Worm (Caenorhabditis elegans) whole organism, L4 larva: ENCODE data around the gene F38B6.8.

Source experiments
- D1046.2 ChIP-seq: fragments of 200-800 bp; sonication (Bioruptor generic); IDR thresholded peaks from 2 replicates; pipeline ENCODE4 v1.3.6; 2022; ENCODE audit warnings: missing genetic modification characterization, missing compliant biosample characterization
- F10B5.3 ChIP-seq: sonication (generic microtip); optimal IDR thresholded peaks from 2 replicates; lab custom pipeline; 2016; ENCODE audit warnings: mild to moderate bottlenecking, missing genetic modification characterization, missing compliant biosample characterization
- F49E8.2 ChIP-seq: sonication (generic microtip); optimal IDR thresholded peaks from 2 replicates; lab custom pipeline; 2016; ENCODE audit warnings: missing compliant biosample characterization, mild to moderate bottlenecking, missing genetic modification characterization, borderline replicate concordance
- T26A8.4 ChIP-seq: fragments of 200-800 bp; sonication (Bioruptor generic); IDR thresholded peaks from 2 replicates; pipeline ENCODE4 v1.3.6; 2022; ENCODE audit warnings: missing genetic modification characterization, missing compliant biosample characterization
- Y48G9A.11 ChIP-seq: fragments of 200-800 bp; sonication (Bioruptor generic); IDR thresholded peaks from 2 replicates; pipeline ENCODE4 v1.3.6; 2022; ENCODE audit warnings: missing genetic modification reagents, missing genetic modification characterization, missing compliant biosample characterization
- Y5F2A.4 ChIP-seq: fragments of 200-800 bp; sonication (Bioruptor generic); optimal IDR thresholded peaks from 2 replicates; lab custom pipeline; 2018; ENCODE audit warnings: mild to moderate bottlenecking, missing genetic modification characterization, missing compliant biosample characterization
- ZK546.5 ChIP-seq, 2 experiments: sonication (generic microtip); optimal IDR thresholded peaks; 2 replicates each; lab custom pipeline; 2017; ENCODE audit warnings: missing biosample characterization in 2 of 2, missing genetic modification characterization in 2 of 2
- aha-1 ChIP-seq: fragments of 150-350 bp; peaks from one replicate; lab custom pipeline; 2014; ENCODE audit warnings: missing biosample characterization, missing genetic modification characterization
- aly-2 ChIP-seq: sonication (generic microtip); optimal IDR thresholded peaks from 2 replicates; lab custom pipeline; 2018; ENCODE audit warnings: missing biosample characterization, missing genetic modification characterization
- arid-1 ChIP-seq: fragments of 200-800 bp; sonication (Bioruptor generic); conservative IDR thresholded peaks from 2 replicates; pipeline ENCODE4 v1.3.6; 2022; ENCODE audit warnings: missing genetic modification reagents, missing genetic modification characterization, missing compliant biosample characterization
- ceh-44 ChIP-seq: fragments of 200-800 bp; sonication (Bioruptor generic); IDR thresholded peaks from 2 replicates; pipeline ENCODE4 v1.3.6; 2022; ENCODE audit warnings: missing genetic modification reagents, missing genetic modification characterization, missing compliant biosample characterization
- cey-2 ChIP-seq: sonication (generic microtip); optimal IDR thresholded peaks from 3 replicates; lab custom pipeline; 2017; ENCODE audit warnings: missing genetic modification characterization, mild to moderate bottlenecking, missing compliant biosample characterization, antibody characterized with exemption, borderline replicate concordance; ENCODE audit not compliant: insufficient read depth
- ctbp-1 ChIP-seq: fragments of 200-800 bp; sonication (Bioruptor generic); IDR thresholded peaks from 2 replicates; pipeline ENCODE4 v1.3.6; 2022; ENCODE audit warnings: missing genetic modification reagents, missing genetic modification characterization, missing compliant biosample characterization
- daf-12 ChIP-seq: fragments of 150-350 bp; optimal IDR thresholded peaks from 2 replicates; lab custom pipeline; 2014; ENCODE audit warnings: missing biosample characterization, missing genetic modification reagents, missing genetic modification characterization
- daf-16 ChIP-seq, 3 experiments: sonication (generic microtip); optimal IDR thresholded peaks; 2 replicates each; lab custom pipeline; 2016 to 2017; ENCODE audit warnings: missing genetic modification characterization in 3 of 3, missing genetic modification reagents in 3 of 3, mild to moderate bottlenecking in 2 of 3, missing compliant biosample characterization in 2 of 3, missing biosample characterization in 1 of 3, moderate library complexity in 1 of 3
- dmd-6 ChIP-seq: fragments of 200-800 bp; sonication (Bioruptor generic); IDR thresholded peaks from 2 replicates; pipeline ENCODE4 v1.3.6; 2022; ENCODE audit warnings: missing genetic modification reagents, missing genetic modification characterization, missing compliant biosample characterization
- dmd-8 ChIP-seq: fragments of 200-800 bp; sonication (Bioruptor generic); IDR thresholded peaks from 2 replicates; pipeline ENCODE4 v1.3.6; 2022; ENCODE audit warnings: missing genetic modification characterization, missing compliant biosample characterization
- dmd-9 ChIP-seq: fragments of 200-800 bp; sonication (Bioruptor generic); IDR thresholded peaks from 2 replicates; pipeline ENCODE4 v1.3.6; 2022; ENCODE audit warnings: missing genetic modification reagents, missing genetic modification characterization, missing compliant biosample characterization
- duxl-1 ChIP-seq: sonication (generic microtip); optimal IDR thresholded peaks from 2 replicates; lab custom pipeline; 2016; ENCODE audit warnings: mild to moderate bottlenecking, missing genetic modification characterization, moderate library complexity, missing compliant biosample characterization; ENCODE audit not compliant: poor library complexity
- dve-1 ChIP-seq: sonication (generic microtip); optimal IDR thresholded peaks from 2 replicates; lab custom pipeline; 2017; ENCODE audit warnings: antibody characterized with exemption, mild to moderate bottlenecking, missing genetic modification characterization, missing compliant biosample characterization; ENCODE audit not compliant: insufficient read depth
- hlh-11 ChIP-seq: fragments of 200-800 bp; sonication (Bioruptor generic); optimal IDR thresholded peaks from 2 replicates; lab custom pipeline; 2018; ENCODE audit warnings: mild to moderate bottlenecking, missing genetic modification characterization, missing compliant biosample characterization
- hlh-30 ChIP-seq: sonication (generic microtip); optimal IDR thresholded peaks from 2 replicates; lab custom pipeline; 2017; ENCODE audit warnings: antibody characterized with exemption, mild to moderate bottlenecking, missing genetic modification characterization, missing compliant biosample characterization; ENCODE audit not compliant: insufficient read depth
- jun-1 ChIP-seq: fragments of 150-350 bp; optimal IDR thresholded peaks from 2 replicates; lab custom pipeline; 2014; ENCODE audit warnings: missing biosample characterization, missing genetic modification reagents, missing genetic modification characterization
- lim-7 ChIP-seq: fragments of 200-800 bp; sonication (Bioruptor generic); IDR thresholded peaks from 2 replicates; pipeline ENCODE4 v1.3.6; 2022; ENCODE audit warnings: missing genetic modification characterization, missing compliant biosample characterization
- lin-29 ChIP-seq: fragments of 200-800 bp; sonication (Bioruptor generic); IDR thresholded peaks from 2 replicates; pipeline ENCODE4 v1.3.6; 2022; ENCODE audit warnings: missing genetic modification reagents, missing genetic modification characterization, missing compliant biosample characterization
- mdl-1 ChIP-seq, 2 experiments: fragments of 150-350 bp in 1 of 2; sonication (generic microtip) in 1 of 2; optimal IDR thresholded peaks; 2 replicates each; lab custom pipeline; 2014 to 2017; ENCODE audit warnings: missing biosample characterization in 2 of 2, missing genetic modification characterization in 2 of 2
- mep-1 ChIP-seq: fragments of 150-350 bp; sonication (generic microtip); optimal IDR thresholded peaks from 3 replicates; lab custom pipeline; 2014; ENCODE audit warnings: missing biosample characterization, missing genetic modification characterization
- mxl-3 ChIP-seq: fragments of 200-800 bp; sonication (Bioruptor generic); optimal IDR thresholded peaks from 2 replicates; lab custom pipeline; 2018; ENCODE audit warnings: mild to moderate bottlenecking, missing genetic modification characterization, missing compliant biosample characterization
- nhr-11 ChIP-seq: fragments of 150-350 bp; optimal IDR thresholded peaks from 2 replicates; lab custom pipeline; 2014; ENCODE audit warnings: missing biosample characterization, missing genetic modification characterization
- nhr-111 ChIP-seq: fragments of 200-800 bp; sonication (Bioruptor generic); optimal IDR thresholded peaks from 2 replicates; lab custom pipeline; 2018; ENCODE audit warnings: mild to moderate bottlenecking, missing genetic modification characterization, missing compliant biosample characterization
- nhr-28 ChIP-seq: fragments of 150-350 bp; optimal IDR thresholded peaks from 2 replicates; lab custom pipeline; 2014; ENCODE audit warnings: missing biosample characterization, missing genetic modification characterization
- nhr-42 ChIP-seq: fragments of 200-800 bp; sonication (Bioruptor generic); IDR thresholded peaks from 2 replicates; pipeline ENCODE4 v1.3.6; 2022; ENCODE audit warnings: missing genetic modification characterization, missing compliant biosample characterization
- pha-4 ChIP-seq, 2 experiments: fragments of 150-350 bp in 1 of 2; fragments of 200-800 bp in 1 of 2; sonication (Bioruptor generic) in 1 of 2; IDR thresholded peaks in 1 of 2; optimal IDR thresholded peaks in 1 of 2; 2 replicates each; pipeline versions ENCODE4 v1.3.6 to Lab custom; 2014 to 2022; ENCODE audit warnings: missing genetic modification characterization in 2 of 2, missing genetic modification reagents in 2 of 2, missing biosample characterization in 1 of 2, missing compliant biosample characterization in 1 of 2
- php-3 ChIP-seq: fragments of 200-800 bp; sonication (Bioruptor generic); IDR thresholded peaks from 2 replicates; pipeline ENCODE4 v1.3.6; 2022; ENCODE audit warnings: missing genetic modification reagents, missing genetic modification characterization, missing compliant biosample characterization
- pqm-1 ChIP-seq: sonication (generic microtip); optimal IDR thresholded peaks from 2 replicates; lab custom pipeline; 2017; ENCODE audit warnings: missing biosample characterization, missing genetic modification characterization
- saeg-2 ChIP-seq: fragments of 200-800 bp; sonication (Bioruptor generic); IDR thresholded peaks from 2 replicates; pipeline ENCODE4 v1.3.6; 2022; ENCODE audit warnings: missing genetic modification reagents, missing genetic modification characterization, missing compliant biosample characterization
- sdz-12 ChIP-seq: fragments of 200-800 bp; sonication (Bioruptor generic); optimal IDR thresholded peaks from 2 replicates; lab custom pipeline; 2018; ENCODE audit warnings: mild to moderate bottlenecking, missing genetic modification characterization, missing compliant biosample characterization
- skn-1 ChIP-seq: fragments of 150-350 bp; optimal IDR thresholded peaks from 2 replicates; lab custom pipeline; 2014; ENCODE audit warnings: missing biosample characterization, missing genetic modification characterization
- spr-3 ChIP-seq: fragments of 200-800 bp; sonication (Bioruptor generic); optimal IDR thresholded peaks from 2 replicates; lab custom pipeline; 2018; ENCODE audit warnings: mild to moderate bottlenecking, missing genetic modification characterization, missing compliant biosample characterization
- tag-97 ChIP-seq: fragments of 200-800 bp; sonication (Bioruptor generic); IDR thresholded peaks from 2 replicates; pipeline ENCODE4 v1.3.6; 2022; ENCODE audit warnings: missing genetic modification characterization, missing compliant biosample characterization
- tra-1 ChIP-seq: fragments of 200-800 bp; sonication (Bioruptor generic); IDR thresholded peaks from 2 replicates; pipeline ENCODE4 v1.3.6; 2022; ENCODE audit warnings: missing genetic modification reagents, missing genetic modification characterization, missing compliant biosample characterization
- unc-130 ChIP-seq: sonication (generic microtip); optimal IDR thresholded peaks from 2 replicates; lab custom pipeline; 2016; ENCODE audit warnings: missing genetic modification reagents, missing genetic modification characterization, missing compliant biosample characterization
- unc-62 ChIP-seq, 3 experiments: fragments of 150-350 bp in 1 of 3; sonication (generic microtip); optimal IDR thresholded peaks in 2 of 3; peaks in 1 of 3; 1 replicate in 1 of 3; 2 replicates in 2 of 3; lab custom pipeline; 2014 to 2017; ENCODE audit warnings: missing biosample characterization in 3 of 3, missing genetic modification characterization in 3 of 3, missing genetic modification reagents in 3 of 3, missing genotype in 1 of 3
- zfp-2 ChIP-seq: sonication (generic microtip); optimal IDR thresholded peaks from 2 replicates; lab custom pipeline; 2016; ENCODE audit warnings: mild to moderate bottlenecking, missing genetic modification characterization, missing compliant biosample characterization
- zip-11 ChIP-seq: fragments of 200-800 bp; sonication (Bioruptor generic); IDR thresholded peaks from 2 replicates; pipeline ENCODE4 v1.3.6; 2022; ENCODE audit warnings: missing genetic modification characterization, missing compliant biosample characterization
- ztf-7 ChIP-seq: fragments of 150-350 bp; optimal IDR thresholded peaks from 2 replicates; lab custom pipeline; 2014; ENCODE audit warnings: missing biosample characterization, missing genetic modification characterization

F38B6.8 gene

DNA sequence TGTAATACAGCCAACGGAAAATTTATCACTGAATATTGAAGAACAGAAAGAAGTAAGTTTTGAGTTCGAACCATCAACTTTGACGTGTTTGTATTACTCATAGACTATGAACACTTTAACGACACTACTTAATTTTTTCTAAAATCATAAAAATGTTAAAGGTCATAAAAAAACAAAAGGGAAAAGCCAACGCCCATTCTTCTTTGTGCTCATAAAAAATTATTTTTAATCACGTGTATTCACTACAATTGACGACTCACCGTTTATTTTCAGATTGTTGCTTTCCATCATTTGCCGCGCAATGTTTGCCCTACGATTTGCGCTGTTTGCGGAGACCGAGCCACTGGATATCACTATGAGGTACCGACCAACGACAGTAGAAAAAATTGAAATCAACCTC lies 26.3 kb downstream of the F38B6.8 start:
- peak; percentile 26 for TF ChIP-seq nhr-28 (tag; lab: Kevin White, UChicago)
- no peak for TF ChIP-seq Y5F2A.4 (GFP tag; lab: Kevin White, UChicago)
- no peak for TF ChIP-seq lin-29 (GFP tag; lab: Robert Waterston, UW)
- no peak for TF ChIP-seq nhr-111
- TF ChIP-seq sdz-12: no peak
- TF ChIP-seq php-3 (GFP tag; lab: Robert Waterston, UW): peak; percentile 82
- no peak for TF ChIP-seq pha-4 (GFP tag; IDR thresholded peaks at IDR 0.05; lab: Robert Waterston, UW)
- TF ChIP-seq pha-4 (tag; optimal IDR thresholded peaks at IDR 0.05; lab: Kevin White, UChicago): peak; percentile 17
- no peak for TF ChIP-seq Y48G9A.11 (GFP tag; lab: Robert Waterston, UW)
- TF ChIP-seq unc-130: no peak
- TF ChIP-seq dve-1 (tag; lab: Kevin White, UChicago): peak; percentile 0
- no peak for TF ChIP-seq F49E8.2
- no peak for TF ChIP-seq tag-97 (GFP tag; lab: Robert Waterston, UW)
- peak; percentile 33 for TF ChIP-seq aha-1 (tag; lab: Kevin White, UChicago)
- no peak for TF ChIP-seq aly-2 (tag; lab: Kevin White, UChicago)
- no peak for TF ChIP-seq mep-1 (tag; lab: Kevin White, UChicago)
- TF ChIP-seq spr-3 (GFP tag; lab: Kevin White, UChicago): no peak
- no peak for TF ChIP-seq D1046.2 (GFP tag; lab: Robert Waterston, UW)

DNA sequence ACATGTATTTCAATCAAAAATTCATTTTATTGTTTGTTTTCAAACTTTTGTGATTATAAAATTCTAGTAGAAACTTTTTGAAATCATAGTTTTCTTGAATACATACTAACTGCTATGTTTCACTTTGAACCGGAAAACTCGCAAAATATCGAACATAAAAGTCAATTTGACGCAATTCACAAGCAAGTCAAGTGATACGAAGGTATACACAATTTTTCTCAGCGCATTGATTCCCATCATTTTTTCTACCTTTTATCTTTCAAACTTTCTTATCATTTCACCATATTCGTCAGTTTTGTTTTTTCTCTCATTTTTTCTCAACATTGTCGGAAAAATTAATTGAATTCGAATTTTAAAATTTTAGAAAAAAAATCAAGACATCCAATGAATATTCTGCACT lies 27.4 kb downstream of the F38B6.8 start, which contains the start of gene nhr-173:
Gene nhr-173, plus strand, starts transcription at position 366 of the 400 bp plus-strand sequence.
- TF ChIP-seq tra-1 (no peak), dve-1 (tag; lab: Kevin White, UChicago) (peak; percentile 10), dmd-6 (GFP tag; lab: Robert Waterston, UW) (peak; percentile 62), daf-16 (GFP tag; optimal IDR thresholded peaks at IDR 0.05; lab: Kevin White, UChicago) (no peak), daf-16 (tag; optimal IDR thresholded peaks at IDR 0.05; lab: Kevin White, UChicago) (peak; percentile 60), mdl-1 (tag; optimal IDR thresholded peaks at IDR 0.05; lab: Kevin White, UChicago) (no peak), aha-1 (tag; lab: Kevin White, UChicago) (no peak), nhr-28 (tag; lab: Kevin White, UChicago) (peak; percentile 63), ZK546.5 (tag; optimal IDR thresholded peaks at IDR 0.05; lab: Kevin White, UChicago) (no peak), hlh-11 (peak; percentile 29), duxl-1 (tag; lab: Kevin White, UChicago) (no peak), hlh-30 (tag; lab: Kevin White, UChicago) (peak; percentile 27), skn-1 (tag; lab: Kevin White, UChicago) (no peak), F10B5.3 (tag; lab: Kevin White, UChicago) (no peak), mxl-3 (no peak), lim-7 (GFP tag; lab: Robert Waterston, UW) (no peak), unc-62 (GFP tag; optimal IDR thresholded peaks at IDR 0.05 in 1 of 2; lab: Kevin White, UChicago) (no peak), unc-62 (tag; optimal IDR thresholded peaks at IDR 0.05; lab: Kevin White, UChicago) (no peak)
- TF ChIP-seq, all 104 proteins: peak for 6

DNA sequence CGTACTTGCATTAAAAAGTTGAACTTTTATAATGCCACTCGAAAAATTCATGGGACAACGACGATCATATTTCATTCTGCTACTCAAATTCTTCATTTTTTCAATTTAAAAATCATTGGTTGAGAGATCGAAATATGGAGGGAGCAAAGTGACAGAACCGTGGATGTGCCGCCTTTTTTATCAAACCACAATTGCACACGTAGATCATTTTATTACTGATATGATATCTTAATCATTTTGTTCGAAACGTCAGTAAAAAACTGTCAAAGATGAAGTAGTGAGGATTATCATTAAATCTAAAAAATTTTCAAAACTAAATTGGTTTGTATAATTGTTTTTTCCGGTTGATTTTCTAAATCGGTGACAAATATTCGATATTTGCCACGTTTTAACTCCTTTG lies 28.4 kb downstream of the F38B6.8 start:
- no peak for TF ChIP-seq ztf-7 (tag; lab: Kevin White, UChicago)
- peak; percentile 66 for TF ChIP-seq dve-1 (tag; lab: Kevin White, UChicago)
- no peak for TF ChIP-seq dmd-8 (GFP tag; lab: Robert Waterston, UW)
- TF ChIP-seq zip-11: no peak
- TF ChIP-seq daf-12 (tag; lab: Kevin White, UChicago): no peak
- TF ChIP-seq ceh-44: no peak
- TF ChIP-seq arid-1: no peak
- TF ChIP-seq saeg-2 (GFP tag; lab: Robert Waterston, UW): no peak
- TF ChIP-seq cey-2 (tag; lab: Kevin White, UChicago): no peak
- TF ChIP-seq pqm-1 (tag; lab: Kevin White, UChicago): peak; percentile 53
- TF ChIP-seq nhr-111: no peak
- no peak for TF ChIP-seq dmd-9 (GFP tag; lab: Robert Waterston, UW)
- TF ChIP-seq T26A8.4 (GFP tag; lab: Robert Waterston, UW): no peak
- no peak for TF ChIP-seq mdl-1 (tag; optimal IDR thresholded peaks at IDR 0.05; lab: Kevin White, UChicago)
- no peak for TF ChIP-seq mxl-3
- no peak for TF ChIP-seq ctbp-1 (GFP tag; lab: Robert Waterston, UW)
- no peak for TF ChIP-seq jun-1
- TF ChIP-seq D1046.2 (GFP tag; lab: Robert Waterston, UW): no peak
- no peak for TF ChIP-seq nhr-11
- no peak for TF ChIP-seq nhr-42 (GFP tag; lab: Robert Waterston, UW)
- TF ChIP-seq zfp-2 (tag; lab: Kevin White, UChicago): no peak
